Fruit fly (Drosophila melanogaster) whole organism, prepupa: ENCODE data around the gene CG4565.

Experiments
- Blimp-1 ChIP-seq: fragments of 200-800 bp; sonication (Bioruptor generic); optimal IDR thresholded peaks from 3 replicates; lab custom pipeline; 2017; ENCODE audit warnings: missing biosample characterization, missing genetic modification characterization, mild to moderate bottlenecking, moderate library complexity, missing genetic modification reagents
- CG10631 ChIP-seq: fragments of 200-800 bp; sonication (Bioruptor generic); optimal IDR thresholded peaks from 2 replicates; lab custom pipeline; 2016; ENCODE audit warnings: missing biosample characterization, missing genetic modification characterization
- CG10669 ChIP-seq: fragments of 200-800 bp; sonication (Bioruptor generic); optimal IDR thresholded peaks from 3 replicates; lab custom pipeline; 2018; ENCODE audit warnings: missing biosample characterization, mild to moderate bottlenecking, missing genetic modification characterization, moderate library complexity
- CG11294 ChIP-seq: fragments of 200-800 bp; sonication (Bioruptor generic); IDR thresholded peaks from 2 replicates; pipeline ENCODE4 v1.3.6; 2022; ENCODE audit warnings: missing biosample characterization, missing genetic modification characterization
- CG11762 ChIP-seq: fragments of 200-800 bp; sonication (Bioruptor generic); optimal IDR thresholded peaks from 3 replicates; lab custom pipeline; 2016; ENCODE audit warnings: missing biosample characterization, missing genetic modification characterization; ENCODE audit not compliant: insufficient read depth
- CG15336 ChIP-seq: fragments of 200-800 bp; sonication (Bioruptor generic); IDR thresholded peaks from 2 replicates; pipeline ENCODE4 v1.3.6; 2022; ENCODE audit warnings: missing biosample characterization, missing genetic modification characterization
- CG1621 ChIP-seq: fragments of 200-800 bp; sonication (Bioruptor generic); optimal IDR thresholded peaks from 3 replicates; lab custom pipeline; 2018; ENCODE audit warnings: missing biosample characterization, mild to moderate bottlenecking, missing genetic modification characterization
- CG16779 ChIP-seq: fragments of 200-800 bp; sonication (Bioruptor generic); optimal IDR thresholded peaks from 3 replicates; lab custom pipeline; 2017; ENCODE audit warnings: missing biosample characterization, mild to moderate bottlenecking, missing genetic modification characterization
- CG3032 ChIP-seq: fragments of 200-800 bp; optimal IDR thresholded peaks from 2 replicates; lab custom pipeline; 2019; ENCODE audit warnings: missing biosample characterization, mild to moderate bottlenecking, missing genetic modification characterization, moderate library complexity
- CG31627 ChIP-seq: fragments of 200-800 bp; sonication (Bioruptor generic); optimal IDR thresholded peaks from 3 replicates; lab custom pipeline; 2016; ENCODE audit warnings: missing biosample characterization, missing genetic modification characterization
- CG32006 ChIP-seq: fragments of 200-800 bp; sonication (Bioruptor generic); optimal IDR thresholded peaks from 3 replicates; lab custom pipeline; 2017; ENCODE audit warnings: missing biosample characterization, mild to moderate bottlenecking, missing genetic modification characterization
- CG34406 ChIP-seq: fragments of 200-800 bp; sonication (Bioruptor generic); optimal IDR thresholded peaks from 3 replicates; lab custom pipeline; 2016; ENCODE audit warnings: missing biosample characterization, missing genetic modification characterization
- CG3919 ChIP-seq: fragments of 200-800 bp; sonication (Bioruptor generic); optimal IDR thresholded peaks from 3 replicates; lab custom pipeline; 2016; ENCODE audit warnings: missing biosample characterization, missing genetic modification characterization
- CG4318 ChIP-seq: fragments of 200-800 bp; sonication (Bioruptor generic); optimal IDR thresholded peaks from 3 replicates; lab custom pipeline; 2017; ENCODE audit warnings: missing biosample characterization, mild to moderate bottlenecking, missing genetic modification characterization
- CG6163 ChIP-seq: fragments of 200-800 bp; sonication (Bioruptor generic); IDR thresholded peaks from 3 replicates; pipeline ENCODE4 v1.3.6; 2022; ENCODE audit warnings: missing biosample characterization, missing genetic modification characterization
- CG6276 ChIP-seq: fragments of 200-800 bp; sonication (Bioruptor generic); optimal IDR thresholded peaks from 2 replicates; lab custom pipeline; 2017; ENCODE audit warnings: missing biosample characterization, mild to moderate bottlenecking, missing genetic modification characterization
- CG6792 ChIP-seq: fragments of 200-800 bp; sonication (Bioruptor generic); optimal IDR thresholded peaks from 3 replicates; lab custom pipeline; 2016; ENCODE audit warnings: missing biosample characterization, missing genetic modification characterization
- CG6808 ChIP-seq: fragments of 200-800 bp; sonication (Bioruptor generic); optimal IDR thresholded peaks from 3 replicates; lab custom pipeline; 2017; ENCODE audit warnings: missing biosample characterization, missing genetic modification characterization, mild to moderate bottlenecking, moderate library complexity, missing genetic modification reagents
- CG7368 ChIP-seq: fragments of 200-800 bp; sonication (Bioruptor generic); optimal IDR thresholded peaks from 3 replicates; lab custom pipeline; 2016; ENCODE audit warnings: missing biosample characterization, missing genetic modification characterization
- CG8119 ChIP-seq: fragments of 200-800 bp; sonication (Bioruptor generic); IDR thresholded peaks from 3 replicates; pipeline ENCODE4 v1.3.6; 2022; ENCODE audit warnings: missing biosample characterization, missing genetic modification characterization
- CG8319 ChIP-seq: fragments of 200-800 bp; sonication (Bioruptor generic); optimal IDR thresholded peaks from 3 replicates; lab custom pipeline; 2016; ENCODE audit warnings: missing biosample characterization, missing genetic modification characterization
- CG9139 ChIP-seq: fragments of 200-800 bp; sonication (Bioruptor generic); optimal IDR thresholded peaks from 3 replicates; lab custom pipeline; 2017; ENCODE audit warnings: missing biosample characterization, mild to moderate bottlenecking, missing genetic modification characterization
- Eip78C ChIP-seq: fragments of 200-800 bp; sonication (Bioruptor generic); peaks from one replicate; lab custom pipeline; 2016; ENCODE audit warnings: missing biosample characterization, missing genetic modification characterization
- Eip93F ChIP-seq: fragments of 200-800 bp; sonication (Bioruptor generic); optimal IDR thresholded peaks from 2 replicates; lab custom pipeline; 2016; ENCODE audit warnings: missing biosample characterization, mild to moderate bottlenecking, missing genetic modification characterization
- Ets21C ChIP-seq: fragments of 200-800 bp; sonication (Bioruptor generic); optimal IDR thresholded peaks from 3 replicates; lab custom pipeline; 2016; ENCODE audit warnings: missing biosample characterization, missing genetic modification characterization
- Ets96B ChIP-seq: fragments of 200-800 bp; optimal IDR thresholded peaks from 2 replicates; lab custom pipeline; 2019; ENCODE audit warnings: missing biosample characterization, mild to moderate bottlenecking, missing genetic modification characterization, moderate library complexity
- Gug ChIP-seq: fragments of 200-800 bp; sonication (Bioruptor generic); IDR thresholded peaks from 2 replicates; pipeline ENCODE4 v1.3.6; 2022; ENCODE audit warnings: missing biosample characterization, missing genetic modification characterization
- Hr38 ChIP-seq: sonication (Bioruptor generic); optimal IDR thresholded peaks from 2 replicates; lab custom pipeline; 2016; ENCODE audit warnings: missing biosample characterization, missing genetic modification characterization
- Hr39 ChIP-seq: fragments of 200-800 bp; sonication (Bioruptor generic); optimal IDR thresholded peaks from 2 replicates; lab custom pipeline; 2016; ENCODE audit warnings: missing biosample characterization, missing genetic modification characterization
- Lpt ChIP-seq: fragments of 200-800 bp; sonication (Bioruptor generic); optimal IDR thresholded peaks from 3 replicates; lab custom pipeline; 2016; ENCODE audit warnings: missing biosample characterization, missing genetic modification characterization
- Met ChIP-seq: fragments of 200-800 bp; sonication (Bioruptor generic); optimal IDR thresholded peaks from 3 replicates; lab custom pipeline; 2016; ENCODE audit warnings: missing biosample characterization, missing genetic modification characterization
- OdsH ChIP-seq: fragments of 200-800 bp; sonication (Bioruptor generic); optimal IDR thresholded peaks from 3 replicates; lab custom pipeline; 2016; ENCODE audit warnings: missing biosample characterization, missing genetic modification characterization
- Smox ChIP-seq: fragments of 200-800 bp; sonication (Bioruptor generic); optimal IDR thresholded peaks from 3 replicates; lab custom pipeline; 2016; ENCODE audit warnings: missing biosample characterization, missing genetic modification characterization
- Sox102F ChIP-seq: fragments of 200-800 bp; sonication (Bioruptor generic); optimal IDR thresholded peaks from 2 replicates; lab custom pipeline; 2016; ENCODE audit warnings: missing biosample characterization, mild to moderate bottlenecking, missing genetic modification characterization
- Sox15 ChIP-seq: fragments of 200-800 bp; sonication (Bioruptor generic); optimal IDR thresholded peaks from 3 replicates; lab custom pipeline; 2016; ENCODE audit warnings: missing biosample characterization, missing genetic modification characterization
- acj6 ChIP-seq: fragments of 200-800 bp; sonication (Bioruptor generic); optimal IDR thresholded peaks from 3 replicates; lab custom pipeline; 2016; ENCODE audit warnings: missing biosample characterization, missing genetic modification characterization
- cyc ChIP-seq: fragments of 200-800 bp; sonication (Bioruptor generic); optimal IDR thresholded peaks from 3 replicates; lab custom pipeline; 2016; ENCODE audit warnings: missing biosample characterization, missing genetic modification characterization
- dac ChIP-seq: fragments of 200-800 bp; sonication (Bioruptor generic); optimal IDR thresholded peaks from 2 replicates; lab custom pipeline; 2017; ENCODE audit warnings: missing biosample characterization, mild to moderate bottlenecking, missing genetic modification characterization
- eg ChIP-seq: fragments of 200-800 bp; sonication (Bioruptor generic); IDR thresholded peaks from 3 replicates; pipeline ENCODE4 v1.3.6; 2022; ENCODE audit warnings: missing biosample characterization, missing genetic modification characterization
- fd85E ChIP-seq: fragments of 200-800 bp; sonication (Bioruptor generic); optimal IDR thresholded peaks from 3 replicates; lab custom pipeline; 2016; ENCODE audit warnings: missing biosample characterization, missing genetic modification characterization
- net ChIP-seq: fragments of 200-800 bp; sonication (Bioruptor generic); optimal IDR thresholded peaks from 3 replicates; lab custom pipeline; 2016; ENCODE audit warnings: missing biosample characterization, missing genetic modification characterization
- pdm3 ChIP-seq: fragments of 200-800 bp; sonication (Bioruptor generic); optimal IDR thresholded peaks from 3 replicates; lab custom pipeline; 2016; ENCODE audit warnings: missing biosample characterization, missing genetic modification characterization
- salr ChIP-seq, 2 experiments: fragments of 200-800 bp; sonication (Bioruptor generic); optimal IDR thresholded peaks; 3 replicates each; lab custom pipeline; 2016 to 2018; ENCODE audit warnings: missing biosample characterization in 2 of 2, missing genetic modification characterization in 2 of 2, mild to moderate bottlenecking in 1 of 2
- spab ChIP-seq: fragments of 200-800 bp; sonication (Bioruptor generic); optimal IDR thresholded peaks from 2 replicates; lab custom pipeline; 2017; ENCODE audit warnings: missing biosample characterization, mild to moderate bottlenecking, missing genetic modification characterization, missing genetic modification reagents
- ss ChIP-seq, 2 experiments: fragments of 200-800 bp; sonication (Bioruptor generic); optimal IDR thresholded peaks; 2 replicates in 1 of 2; 3 replicates in 1 of 2; lab custom pipeline; 2017 to 2018; ENCODE audit warnings: mild to moderate bottlenecking in 2 of 2, missing biosample characterization in 2 of 2, missing genetic modification characterization in 2 of 2, moderate library complexity in 1 of 2
- svp ChIP-seq: fragments of 200-800 bp; sonication (Bioruptor generic); peaks from one replicate; lab custom pipeline; 2016; ENCODE audit warnings: missing biosample characterization, missing genetic modification characterization
- vri ChIP-seq: fragments of 200-800 bp; sonication (Bioruptor generic); optimal IDR thresholded peaks from 3 replicates; lab custom pipeline; 2016; ENCODE audit warnings: missing biosample characterization, mild to moderate bottlenecking, missing genetic modification characterization

The CG4565 gene

DNA sequence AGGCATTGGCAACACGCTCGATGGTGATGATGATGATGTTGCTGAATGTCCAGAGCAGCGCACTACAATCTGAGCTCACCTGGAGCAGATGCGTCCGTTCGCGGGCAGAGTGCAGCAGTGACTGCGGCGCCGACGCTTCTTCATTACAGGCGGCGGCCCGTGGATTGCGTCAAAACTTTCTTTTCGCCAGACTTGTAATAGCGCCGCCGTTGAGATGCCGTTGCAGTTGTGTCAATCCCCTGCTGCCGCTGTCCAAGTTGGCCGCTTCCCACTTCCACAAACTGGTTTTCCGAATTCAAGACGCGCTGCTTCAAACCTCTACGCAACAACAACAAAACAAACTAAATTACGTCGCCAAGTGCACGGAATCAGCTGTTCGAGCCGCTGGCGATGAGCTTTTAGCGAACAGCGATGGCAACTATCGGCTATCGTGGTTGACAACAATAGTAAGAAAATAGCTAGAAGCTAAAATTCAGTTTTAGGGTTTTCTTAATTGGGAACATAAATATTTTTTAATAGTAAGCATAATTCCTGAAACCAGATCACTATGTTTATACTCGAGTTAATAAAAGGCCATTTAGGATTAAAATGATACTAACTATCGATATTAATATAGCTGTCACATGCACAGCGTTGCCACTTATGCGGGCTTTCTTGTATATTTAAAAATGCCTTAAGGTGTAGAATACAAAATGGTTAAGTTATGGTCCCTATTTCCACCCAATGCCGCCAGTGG is 29.5 kb downstream of the CG4565 start, which contains the start of gene Tpc1 (continued):
- TF ChIP-seq dac (GFP tag; lab: Kevin White, UChicago), result no peak
- TF ChIP-seq CG3032 (tag; lab: Kevin White, UChicago), result peak; percentile 43
- TF ChIP-seq CG11762 (GFP tag; lab: Kevin White, UChicago), result no peak
- TF ChIP-seq Hr38 (GFP tag; lab: Kevin White, UChicago), result no peak
- TF ChIP-seq Smox (GFP tag; lab: Kevin White, UChicago), result no peak
- no peak for TF ChIP-seq net (GFP tag; lab: Kevin White, UChicago)
- no peak for TF ChIP-seq CG8119 (GFP tag; lab: Robert Waterston, UW)
- TF ChIP-seq pdm3 (GFP tag; lab: Kevin White, UChicago), result peak; percentile 45
- TF ChIP-seq CG11294 (GFP tag; lab: Robert Waterston, UW), result no peak

DNA sequence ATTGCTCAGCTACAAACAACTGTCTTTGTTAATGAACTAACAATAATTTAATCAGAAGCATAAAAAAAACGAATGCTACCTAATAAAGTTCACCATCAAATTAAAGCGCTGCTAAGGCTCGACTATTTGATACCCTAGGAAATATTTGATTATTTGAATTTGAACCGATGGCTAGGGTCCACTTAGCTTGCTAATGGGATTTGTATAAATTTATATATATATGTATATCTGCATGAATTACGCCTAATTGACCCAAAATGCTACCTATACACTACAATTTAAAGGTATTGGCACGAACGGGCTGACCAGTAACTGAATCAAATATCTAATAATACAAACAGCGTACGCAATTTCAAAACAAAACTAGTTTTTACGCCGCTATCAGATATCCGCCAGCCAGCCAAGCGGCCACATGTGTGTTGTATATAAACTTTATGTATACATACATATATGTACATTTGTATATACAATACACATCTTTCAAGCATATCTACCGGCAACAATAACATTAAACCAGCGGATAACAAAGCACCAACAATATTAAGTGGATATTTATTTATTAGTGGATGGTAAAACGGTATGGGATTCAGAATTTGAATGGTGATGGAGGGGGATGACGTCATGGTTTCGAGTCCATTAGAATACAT is 31.6 kb downstream of the CG4565 start:
- no peak for TF ChIP-seq Met (GFP tag; lab: Kevin White, UChicago)
- no peak for TF ChIP-seq vri (GFP tag; lab: Kevin White, UChicago)
- no peak for TF ChIP-seq CG10631 (GFP tag; lab: Kevin White, UChicago)
- TF ChIP-seq cyc, result no peak
- no peak for TF ChIP-seq CG9139 (GFP tag; lab: Kevin White, UChicago)
- no peak for TF ChIP-seq OdsH (GFP tag; lab: Kevin White, UChicago)
- TF ChIP-seq Smox (GFP tag; lab: Kevin White, UChicago), result no peak
- no peak for TF ChIP-seq spab (GFP tag; lab: Kevin White, UChicago)
- no peak for TF ChIP-seq ss (GFP tag; optimal IDR thresholded peaks at IDR 0.05; lab: Kevin White, UChicago)
- peak; percentile 39; the same call in 2 of the 3 replicates for TF ChIP-seq CG8119 (GFP tag; lab: Robert Waterston, UW)
- TF ChIP-seq CG3919 (GFP tag; lab: Kevin White, UChicago), result no peak
- TF ChIP-seq Lpt (GFP tag; lab: Kevin White, UChicago), result no peak
- TF ChIP-seq Blimp-1 (GFP tag; lab: Kevin White, UChicago), result no peak
- peak; percentile 39 for TF ChIP-seq svp
- TF ChIP-seq dac (GFP tag; lab: Kevin White, UChicago), result no peak
- peak; percentile 38; the same call in 1 of the 2 replicates for TF ChIP-seq CG15336 (GFP tag; lab: Robert Waterston, UW)
- TF ChIP-seq Hr38 (GFP tag; lab: Kevin White, UChicago), result no peak
- no peak for TF ChIP-seq Eip93F (GFP tag; lab: Kevin White, UChicago)
- no peak for TF ChIP-seq CG10669
- no peak for TF ChIP-seq Ets21C (GFP tag; lab: Kevin White, UChicago)
- no peak for TF ChIP-seq salr (GFP tag; optimal IDR thresholded peaks at IDR 0.05; lab: Kevin White, UChicago)
- no peak for TF ChIP-seq CG11762 (GFP tag; lab: Kevin White, UChicago)
- TF ChIP-seq CG1621 (tag; lab: Kevin White, UChicago), result no peak
- no peak for TF ChIP-seq CG7368 (GFP tag; lab: Kevin White, UChicago)
- TF ChIP-seq Sox102F (GFP tag; lab: Kevin White, UChicago), result no peak
- 0 out of 2 replicates have a peak, but pooled peaks have one; percentile 24 for TF ChIP-seq Gug
- no peak for TF ChIP-seq CG4318
- no peak for TF ChIP-seq CG3032 (tag; lab: Kevin White, UChicago)
- peak; percentile 79 for TF ChIP-seq eg (GFP tag; lab: Robert Waterston, UW)
- no peak for TF ChIP-seq Hr39 (GFP tag; lab: Kevin White, UChicago)
- TF ChIP-seq Ets96B (tag; lab: Kevin White, UChicago), result no peak
- no peak for TF ChIP-seq CG16779 (tag; lab: Kevin White, UChicago)
- no peak for TF ChIP-seq fd85E (GFP tag; lab: Kevin White, UChicago)
- no peak for TF ChIP-seq CG6792 (GFP tag; lab: Kevin White, UChicago)
- no peak for TF ChIP-seq CG31627
- TF ChIP-seq Eip78C, result peak; percentile 64
- TF ChIP-seq acj6 (GFP tag; lab: Kevin White, UChicago), result no peak
- peak; percentile 22 for TF ChIP-seq CG6276 (GFP tag; lab: Kevin White, UChicago)
- TF ChIP-seq Sox15 (GFP tag; lab: Kevin White, UChicago), result no peak
- TF ChIP-seq net (GFP tag; lab: Kevin White, UChicago), result no peak
- no peak for TF ChIP-seq CG6808 (GFP tag; lab: Kevin White, UChicago)
- peak; percentile 44; the same call in 1 of the 3 replicates for TF ChIP-seq CG6163 (GFP tag; lab: Robert Waterston, UW)
- no peak for TF ChIP-seq CG8319 (GFP tag; lab: Kevin White, UChicago)
- TF ChIP-seq CG34406 (GFP tag; lab: Kevin White, UChicago), result no peak
- no peak for TF ChIP-seq CG32006 (GFP tag; lab: Kevin White, UChicago)
